Worm (Caenorhabditis elegans) whole organism, L2 larva: Measurements from ENCODE around the gene ipla-3.

ENCODE experiments used
- C34F6.9 ChIP-seq: fragments of 150-350 bp; optimal IDR thresholded peaks from 2 replicates; lab custom pipeline; 2014; ENCODE audit warnings: missing biosample characterization, missing genetic modification characterization
- F13H6.1 ChIP-seq: sonication (generic microtip); optimal IDR thresholded peaks from 2 replicates; lab custom pipeline; 2016; ENCODE audit warnings: missing genetic modification characterization, missing compliant biosample characterization
- R02D3.7 ChIP-seq: fragments of 150-350 bp; optimal IDR thresholded peaks from 2 replicates; lab custom pipeline; 2014; ENCODE audit warnings: missing biosample characterization, missing genetic modification characterization
- Y55F3AM.14 ChIP-seq: fragments of 200-800 bp; sonication (Bioruptor generic); optimal IDR thresholded peaks from 2 replicates; lab custom pipeline; 2018; ENCODE audit warnings: mild to moderate bottlenecking, missing genetic modification characterization, missing compliant biosample characterization
- ZK546.5 ChIP-seq: sonication (generic microtip); optimal IDR thresholded peaks from 2 replicates; lab custom pipeline; 2017; ENCODE audit warnings: missing biosample characterization, missing genetic modification characterization
- aly-2 ChIP-seq: fragments of 150-350 bp; optimal IDR thresholded peaks from 2 replicates; lab custom pipeline; 2014; ENCODE audit warnings: missing biosample characterization, missing genetic modification characterization
- blmp-1 ChIP-seq: sonication (generic microtip); optimal IDR thresholded peaks from 2 replicates; lab custom pipeline; 2017; ENCODE audit warnings: missing genetic modification characterization, mild to moderate bottlenecking, missing compliant biosample characterization, antibody characterized with exemption, moderate library complexity; ENCODE audit not compliant: insufficient read depth
- ceh-16 ChIP-seq: fragments of 150-350 bp; optimal IDR thresholded peaks from 2 replicates; lab custom pipeline; 2014; ENCODE audit warnings: missing biosample characterization, missing genetic modification characterization
- ceh-82 ChIP-seq: fragments of 150-350 bp; optimal IDR thresholded peaks from 2 replicates; lab custom pipeline; 2014; ENCODE audit warnings: missing biosample characterization, missing genetic modification characterization
- crh-2 ChIP-seq: sonication (generic microtip); optimal IDR thresholded peaks from 2 replicates; lab custom pipeline; 2017; ENCODE audit warnings: missing biosample characterization, missing genetic modification characterization
- dmd-4 ChIP-seq: sonication (generic microtip); optimal IDR thresholded peaks from 2 replicates; lab custom pipeline; 2017; ENCODE audit warnings: missing biosample characterization, missing genetic modification characterization
- gmeb-1 ChIP-seq: fragments of 150-350 bp; optimal IDR thresholded peaks from 2 replicates; lab custom pipeline; 2014; ENCODE audit warnings: missing biosample characterization, missing genetic modification characterization
- lin-11 ChIP-seq: fragments of 150-350 bp; sonication (generic microtip); optimal IDR thresholded peaks from 2 replicates; lab custom pipeline; 2014; ENCODE audit warnings: missing biosample characterization, missing genetic modification characterization, inconsistent platforms, mixed read lengths
- lin-13 ChIP-seq: fragments of 150-350 bp; optimal IDR thresholded peaks from 2 replicates; lab custom pipeline; 2014; ENCODE audit warnings: missing biosample characterization, missing genetic modification reagents, missing genetic modification characterization
- lin-39 ChIP-seq: fragments of 150-350 bp; optimal IDR thresholded peaks from 2 replicates; lab custom pipeline; 2014; ENCODE audit warnings: missing biosample characterization, missing genetic modification reagents, missing genetic modification characterization
- lsy-2 ChIP-seq, 2 experiments: fragments of 150-350 bp in 1 of 2; sonication (generic microtip) in 1 of 2; optimal IDR thresholded peaks; 2 replicates each; lab custom pipeline; 2014 to 2017; ENCODE audit warnings: missing biosample characterization in 2 of 2, missing genetic modification characterization in 2 of 2
- mab-5 ChIP-seq: fragments of 150-350 bp; optimal IDR thresholded peaks from 2 replicates; lab custom pipeline; 2014; ENCODE audit warnings: missing biosample characterization, missing genetic modification characterization
- mbf-1 ChIP-seq: sonication (generic microtip); optimal IDR thresholded peaks from 2 replicates; lab custom pipeline; 2017; ENCODE audit warnings: missing biosample characterization, missing genetic modification characterization
- mdl-1 ChIP-seq, 2 experiments: fragments of 150-350 bp in 1 of 2; sonication (generic microtip) in 1 of 2; optimal IDR thresholded peaks; 2 replicates each; lab custom pipeline; 2017; ENCODE audit warnings: missing biosample characterization in 2 of 2, missing genetic modification characterization in 2 of 2
- nhr-12 ChIP-seq: fragments of 150-350 bp; optimal IDR thresholded peaks from 2 replicates; lab custom pipeline; 2014; ENCODE audit warnings: missing biosample characterization, missing genetic modification characterization
- nhr-129 ChIP-seq: fragments of 150-350 bp; optimal IDR thresholded peaks from 2 replicates; lab custom pipeline; 2014; ENCODE audit warnings: missing biosample characterization, missing genetic modification characterization
- nhr-21 ChIP-seq: fragments of 150-350 bp; optimal IDR thresholded peaks from 2 replicates; lab custom pipeline; 2014; ENCODE audit warnings: missing biosample characterization, missing genetic modification characterization
- nhr-23 ChIP-seq: fragments of 150-350 bp; optimal IDR thresholded peaks from 2 replicates; lab custom pipeline; 2014; ENCODE audit warnings: missing biosample characterization, missing genetic modification reagents, missing genetic modification characterization
- nhr-237 ChIP-seq: fragments of 150-350 bp; optimal IDR thresholded peaks from 2 replicates; lab custom pipeline; 2014; ENCODE audit warnings: missing biosample characterization, missing genetic modification characterization
- nhr-25 ChIP-seq: fragments of 150-350 bp; sonication (generic microtip); optimal IDR thresholded peaks from 3 replicates; lab custom pipeline; 2014; ENCODE audit warnings: missing biosample characterization, missing genetic modification characterization
- nhr-6 ChIP-seq: fragments of 150-350 bp; optimal IDR thresholded peaks from 2 replicates; lab custom pipeline; 2014; ENCODE audit warnings: missing biosample characterization, missing genetic modification characterization
- nhr-77 ChIP-seq: fragments of 150-350 bp; optimal IDR thresholded peaks from 2 replicates; lab custom pipeline; 2014; ENCODE audit warnings: missing biosample characterization, missing genetic modification characterization
- peb-1 ChIP-seq: fragments of 150-350 bp; optimal IDR thresholded peaks from 2 replicates; lab custom pipeline; 2014; ENCODE audit warnings: missing biosample characterization, missing genetic modification characterization
- sem-4 ChIP-seq: fragments of 150-350 bp; optimal IDR thresholded peaks from 2 replicates; lab custom pipeline; 2014; ENCODE audit warnings: missing biosample characterization, missing genetic modification reagents, missing genetic modification characterization
- sma-3 ChIP-seq: sonication (generic microtip); optimal IDR thresholded peaks from 2 replicates; lab custom pipeline; 2016; ENCODE audit warnings: missing genetic modification reagents, missing genetic modification characterization, missing compliant biosample characterization
- sma-9 ChIP-seq, 2 experiments: fragments of 150-350 bp in 1 of 2; sonication (generic microtip) in 1 of 2; optimal IDR thresholded peaks; 2 replicates each; lab custom pipeline; 2014 to 2016; ENCODE audit warnings: missing genetic modification characterization in 2 of 2, mild to moderate bottlenecking in 1 of 2, missing biosample characterization in 1 of 2, missing compliant biosample characterization in 1 of 2, missing genetic modification reagents in 1 of 2, moderate library complexity in 1 of 2
- snpc-4 ChIP-seq: fragments of 150-350 bp; optimal IDR thresholded peaks from 2 replicates; lab custom pipeline; 2014; ENCODE audit warnings: missing biosample characterization, missing genetic modification characterization
- unc-55 ChIP-seq: fragments of 150-350 bp; sonication (generic microtip); optimal IDR thresholded peaks from 3 replicates; lab custom pipeline; 2014; ENCODE audit warnings: missing biosample characterization, missing genetic modification reagents, missing genetic modification characterization
- unc-62 ChIP-seq: fragments of 150-350 bp; optimal IDR thresholded peaks from 2 replicates; lab custom pipeline; 2014; ENCODE audit warnings: missing biosample characterization, missing genetic modification reagents, missing genetic modification characterization
- ztf-4 ChIP-seq: fragments of 150-350 bp; optimal IDR thresholded peaks from 2 replicates; lab custom pipeline; 2014; ENCODE audit warnings: missing biosample characterization, missing genetic modification characterization

Gene ipla-3

ce11 chrV:20703998-20704572 lies 25.0 kb downstream of the ipla-3 start, which contains the start of the genes F53F8.5 and F53F8.6 (continued):
- TF ChIP-seq lin-13 (GFP tag; lab: Kevin White, UChicago) (peak; percentile 21), dmd-4 (tag; lab: Kevin White, UChicago) (no peak)

ce11 chrV:20698837-20699236 lies 30.2 kb downstream of the ipla-3 start:
- peak; percentile 85 for TF ChIP-seq snpc-4
- TF ChIP-seq, all 48 proteins: peak for 1; not testable (repeated sequence) for 47

- no peak for TF ChIP-seq nhr-21 (tag; lab: Kevin White, UChicago)
- TF ChIP-seq unc-55 (GFP tag; lab: Kevin White, UChicago), result no peak
- no peak for TF ChIP-seq Y55F3AM.14 (GFP tag; lab: Kevin White, UChicago)
- no peak for TF ChIP-seq gmeb-1 (tag; lab: Kevin White, UChicago)
- no peak for TF ChIP-seq mbf-1 (tag; lab: Kevin White, UChicago)
- TF ChIP-seq aly-2 (tag; lab: Kevin White, UChicago), result no peak
- TF ChIP-seq snpc-4, result no peak
- no peak for TF ChIP-seq nhr-6
Measured at ce11 chrV:20698266-20698665, 30.8 kb downstream of the ipla-3 start, which contains the start of gene F53F8.7. Gene F53F8.7 (minus strand): TSS chrV:20698366.

DNA sequence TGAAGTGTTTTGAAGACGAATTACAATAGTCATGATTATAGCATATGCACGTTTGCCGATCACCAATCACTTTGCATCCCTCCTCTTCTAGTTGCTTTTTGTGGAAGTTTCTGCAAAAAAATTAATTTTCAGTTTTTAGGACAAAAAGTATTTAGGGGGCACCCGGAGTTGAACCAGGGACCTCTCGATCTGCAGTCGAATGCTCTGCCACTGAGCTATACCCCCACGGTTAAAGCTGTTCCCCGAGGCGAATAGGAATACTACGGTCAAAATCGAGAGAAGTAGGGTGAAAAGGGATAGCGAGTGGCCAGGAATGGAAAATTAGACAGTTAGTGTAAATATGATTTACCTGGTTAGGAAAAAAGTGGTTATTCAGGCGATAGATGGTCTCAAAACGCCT lies 35.1 kb downstream of the ipla-3 start:
- peak; percentile 45 for TF ChIP-seq lin-13 (GFP tag; lab: Kevin White, UChicago)
- peak; percentile 39 for TF ChIP-seq nhr-129 (tag; lab: Kevin White, UChicago)
- peak; percentile 18 for TF ChIP-seq unc-55 (GFP tag; lab: Kevin White, UChicago)
- peak; percentile 6 for TF ChIP-seq C34F6.9 (tag; lab: Kevin White, UChicago)
- no peak for TF ChIP-seq ceh-16 (tag; lab: Kevin White, UChicago)
- peak in 1 of 2 experiments; percentile 21 for TF ChIP-seq lsy-2 (tag; optimal IDR thresholded peaks at IDR 0.05; lab: Kevin White, UChicago)
- peak; percentile 18 for TF ChIP-seq Y55F3AM.14 (GFP tag; lab: Kevin White, UChicago)
- no peak for TF ChIP-seq ceh-82 (tag; lab: Kevin White, UChicago)
- peak; percentile 17 for TF ChIP-seq lin-11 (tag; lab: Kevin White, UChicago)
- TF ChIP-seq gmeb-1 (tag; lab: Kevin White, UChicago), result peak; percentile 44
- peak; percentile 73 for TF ChIP-seq sma-3 (GFP tag; lab: Kevin White, UChicago)
- TF ChIP-seq nhr-6, result no peak
- no peak for TF ChIP-seq nhr-12 (tag; lab: Kevin White, UChicago)
- TF ChIP-seq F13H6.1 (tag; lab: Kevin White, UChicago), result peak; percentile 40
- TF ChIP-seq crh-2, result peak; percentile 4

ce11 chrV:20692903-20693302 lies 36.2 kb downstream of the ipla-3 start:
- no peak for TF ChIP-seq mab-5 (tag; lab: Kevin White, UChicago)
- peak; percentile 25 for TF ChIP-seq sma-3 (GFP tag; lab: Kevin White, UChicago)
- peak; percentile 57 for TF ChIP-seq nhr-129 (tag; lab: Kevin White, UChicago)
- TF ChIP-seq snpc-4, result no peak
- peak; percentile 79 for TF ChIP-seq nhr-25 (tag; lab: Kevin White, UChicago)
- peak; percentile 39 for TF ChIP-seq sma-9 (GFP tag; optimal IDR thresholded peaks at IDR 0.05; lab: Kevin White, UChicago)
- no peak for TF ChIP-seq sma-9 (tag; optimal IDR thresholded peaks at IDR 0.05; lab: Kevin White, UChicago)
- TF ChIP-seq blmp-1 (tag; lab: Kevin White, UChicago), result peak; percentile 54
- no peak for TF ChIP-seq lin-13 (GFP tag; lab: Kevin White, UChicago)

ce11 chrV:20691585-20691984 lies 37.5 kb downstream of the ipla-3 start, which contains the start of gene F53F8.4:
Gene F53F8.4 (minus strand): TSS chrV:20691685.
- no peak for TF ChIP-seq ztf-4
- TF ChIP-seq, all 48 proteins: peak for 0

- TF ChIP-seq R02D3.7 (no peak), mdl-1 (tag; optimal IDR thresholded peaks at IDR 0.05; lab: Kevin White, UChicago) (no peak), nhr-12 (tag; lab: Kevin White, UChicago) (no peak), aly-2 (tag; lab: Kevin White, UChicago) (no peak), ztf-4 (no peak), peb-1 (no peak), mbf-1 (tag; lab: Kevin White, UChicago) (no peak), lin-39 (tag; lab: Kevin White, UChicago) (no peak), unc-55 (GFP tag; lab: Kevin White, UChicago) (no peak), blmp-1 (tag; lab: Kevin White, UChicago) (no peak), nhr-6 (no peak), nhr-23 (no peak), nhr-237 (tag; lab: Kevin White, UChicago) (no peak), sem-4 (tag; lab: Kevin White, UChicago) (no peak), unc-62 (GFP tag; lab: Kevin White, UChicago) (no peak), nhr-77 (tag; lab: Kevin White, UChicago) (no peak), ZK546.5 (tag; lab: Kevin White, UChicago) (no peak)
Measured at ce11 chrV:20689481-20690039, 39.5 kb downstream of the ipla-3 start, which contains the start of gene F53F8.3. Gene F53F8.3 (minus strand): TSS chrV:20689531.
